Fruit fly (Drosophila melanogaster) whole organism, embryonic: ENCODE data around the gene CG43077.
A peak's percentile ranks its signal among the peaks of the same experiment; 100 is the strongest.

Source experiments
- Ada2b ChIP-seq: fragments of 200-800 bp; sonication (Bioruptor generic); IDR thresholded peaks from 2 replicates; pipeline ENCODE4 v1.3.6; 2022; ENCODE audit warnings: missing biosample characterization, missing genetic modification characterization
- Antp ChIP-seq: fragments of 200-800 bp; sonication (Bioruptor generic); optimal IDR thresholded peaks from 3 replicates; lab custom pipeline; 2016; ENCODE audit warnings: missing biosample characterization, missing genetic modification characterization
- BEAF-32 ChIP-seq: fragments of 200-800 bp; sonication (Bioruptor generic); optimal IDR thresholded peaks from 3 replicates; lab custom pipeline; 2017; ENCODE audit warnings: missing biosample characterization, missing genetic modification characterization, mild to moderate bottlenecking, moderate library complexity, missing genetic modification reagents
- CG10321 ChIP-seq: fragments of 200-800 bp; sonication (Bioruptor generic); IDR thresholded peaks from 2 replicates; pipeline ENCODE4 v1.3.6; 2022; ENCODE audit warnings: missing biosample characterization, missing genetic modification characterization
- CG10431 ChIP-seq: fragments of 200-800 bp; sonication (Bioruptor generic); optimal IDR thresholded peaks from 3 replicates; lab custom pipeline; 2018; ENCODE audit warnings: missing biosample characterization, mild to moderate bottlenecking, missing genetic modification characterization
- CG12104 ChIP-seq: fragments of 200-800 bp; sonication (Bioruptor generic); optimal IDR thresholded peaks from 3 replicates; lab custom pipeline; 2016; ENCODE audit warnings: missing biosample characterization, missing genetic modification characterization
- CG14667 ChIP-seq: fragments of 200-800 bp; sonication (Bioruptor generic); IDR thresholded peaks from 2 replicates; pipeline ENCODE4 v1.3.6; 2022; ENCODE audit warnings: missing biosample characterization, missing genetic modification characterization
- CG1603 ChIP-seq: fragments of 200-800 bp; sonication (Bioruptor generic); optimal IDR thresholded peaks from 2 replicates; lab custom pipeline; 2019; ENCODE audit warnings: missing biosample characterization, mild to moderate bottlenecking, missing genetic modification characterization, moderate library complexity
- CG3847 ChIP-seq: fragments of 200-800 bp; sonication (Bioruptor generic); IDR thresholded peaks from 2 replicates; pipeline ENCODE4 v1.3.6; 2022; ENCODE audit warnings: missing biosample characterization, missing genetic modification characterization
- CG4404 ChIP-seq: fragments of 200-800 bp; sonication (Bioruptor generic); IDR thresholded peaks from 2 replicates; pipeline ENCODE4 v1.3.6; 2022; ENCODE audit warnings: missing biosample characterization, missing genetic modification characterization
- CG6791 ChIP-seq: fragments of 200-800 bp; sonication (Bioruptor generic); IDR thresholded peaks from 3 replicates; pipeline ENCODE4 v1.3.6; 2022; ENCODE audit warnings: missing biosample characterization, missing genetic modification characterization; ENCODE audit not compliant: partially characterized antibody
- CG7357 ChIP-seq: fragments of 200-800 bp; sonication (Bioruptor generic); IDR thresholded peaks from 3 replicates; pipeline ENCODE4 v1.3.6; 2022; ENCODE audit warnings: missing biosample characterization, missing genetic modification characterization
- CG8089 ChIP-seq: fragments of 200-800 bp; sonication (Bioruptor generic); optimal IDR thresholded peaks from 3 replicates; lab custom pipeline; 2016; ENCODE audit warnings: missing biosample characterization, missing genetic modification characterization
- CG8359 ChIP-seq: fragments of 200-800 bp; sonication (Bioruptor generic); optimal IDR thresholded peaks from 2 replicates; lab custom pipeline; 2017; ENCODE audit warnings: missing biosample characterization, mild to moderate bottlenecking, missing genetic modification characterization, borderline replicate concordance
- CG8388 ChIP-seq: fragments of 200-800 bp; sonication (Bioruptor generic); optimal IDR thresholded peaks from 2 replicates; lab custom pipeline; 2019; ENCODE audit warnings: missing biosample characterization, mild to moderate bottlenecking, missing genetic modification characterization, moderate library complexity
- Dbx ChIP-seq: fragments of 200-800 bp; sonication (Bioruptor generic); IDR thresholded peaks from 3 replicates; pipeline ENCODE4 v1.3.6; 2022; ENCODE audit warnings: missing biosample characterization, missing genetic modification characterization
- Dip2 ChIP-seq: fragments of 200-800 bp; sonication (Bioruptor generic); IDR thresholded peaks from 2 replicates; pipeline ENCODE4 v1.3.6; 2022; ENCODE audit warnings: missing biosample characterization, missing genetic modification characterization
- Dp ChIP-seq: fragments of 200-800 bp; sonication (Bioruptor generic); optimal IDR thresholded peaks from 2 replicates; lab custom pipeline; 2018; ENCODE audit warnings: missing biosample characterization, mild to moderate bottlenecking, missing genetic modification characterization, moderate library complexity
- Elba2 ChIP-seq: fragments of 200-800 bp; sonication (Bioruptor generic); optimal IDR thresholded peaks from 3 replicates; lab custom pipeline; 2016; ENCODE audit warnings: missing biosample characterization, missing genetic modification characterization
- Ets65A ChIP-seq: fragments of 200-800 bp; sonication (Bioruptor generic); peaks from one replicate; lab custom pipeline; 2016; ENCODE audit warnings: missing biosample characterization, missing genetic modification characterization
- HLH3B ChIP-seq: fragments of 200-800 bp; sonication (Bioruptor generic); IDR thresholded peaks from 2 replicates; pipeline ENCODE4 v1.3.6; 2022; ENCODE audit warnings: missing biosample characterization, missing genetic modification characterization
- Hey ChIP-seq: fragments of 200-800 bp; sonication (Bioruptor generic); optimal IDR thresholded peaks from 3 replicates; lab custom pipeline; 2018; ENCODE audit warnings: missing biosample characterization, mild to moderate bottlenecking, missing genetic modification characterization
- Mad ChIP-seq: fragments of 200-800 bp; sonication (Bioruptor generic); optimal IDR thresholded peaks from 2 replicates; lab custom pipeline; 2016; ENCODE audit warnings: missing biosample characterization, missing genetic modification characterization
- NC2β ChIP-seq: fragments of 200-800 bp; sonication (Bioruptor generic); optimal IDR thresholded peaks from 2 replicates; lab custom pipeline; 2016; ENCODE audit warnings: missing biosample characterization, missing genetic modification characterization
- Nf-YC ChIP-seq: fragments of 200-800 bp; optimal IDR thresholded peaks from 3 replicates; lab custom pipeline; 2019; ENCODE audit warnings: missing biosample characterization, mild to moderate bottlenecking, missing genetic modification characterization, moderate library complexity
- Ssrp ChIP-seq: fragments of 200-800 bp; sonication (Bioruptor generic); optimal IDR thresholded peaks from 2 replicates; lab custom pipeline; 2018; ENCODE audit warnings: missing biosample characterization, mild to moderate bottlenecking, missing genetic modification characterization, moderate library complexity
- Vsx1 ChIP-seq: fragments of 200-800 bp; sonication (Bioruptor generic); optimal IDR thresholded peaks from 2 replicates; lab custom pipeline; 2017; ENCODE audit warnings: missing biosample characterization, mild to moderate bottlenecking, missing genetic modification characterization, missing genetic modification reagents
- cas ChIP-seq: fragments of 200-800 bp; sonication (Bioruptor generic); IDR thresholded peaks from 2 replicates; pipeline ENCODE4 v1.3.6; 2022; ENCODE audit warnings: missing biosample characterization, missing genetic modification characterization
- caup ChIP-seq: fragments of 200-800 bp; sonication (Bioruptor generic); optimal IDR thresholded peaks from 3 replicates; lab custom pipeline; 2017; ENCODE audit warnings: missing biosample characterization, mild to moderate bottlenecking, missing genetic modification characterization, moderate library complexity; ENCODE audit not compliant: severe bottlenecking
- crc ChIP-seq: fragments of 200-800 bp; sonication (Bioruptor generic); optimal IDR thresholded peaks from 2 replicates; lab custom pipeline; 2016; ENCODE audit warnings: missing biosample characterization, missing genetic modification characterization
- da ChIP-seq: fragments of 200-800 bp; sonication (Bioruptor generic); optimal IDR thresholded peaks from 2 replicates; lab custom pipeline; 2016; ENCODE audit warnings: missing biosample characterization, missing genetic modification characterization
- dan ChIP-seq: fragments of 200-800 bp; sonication (Bioruptor generic); IDR thresholded peaks from 2 replicates; pipeline ENCODE4 v1.3.6; 2022; ENCODE audit warnings: missing biosample characterization, missing genetic modification characterization
- dimm ChIP-seq: fragments of 200-800 bp; sonication (Bioruptor generic); IDR thresholded peaks from 2 replicates; pipeline ENCODE4 v1.3.6; 2022; ENCODE audit warnings: missing biosample characterization, missing genetic modification characterization
- exex ChIP-seq: fragments of 200-800 bp; sonication (Bioruptor generic); optimal IDR thresholded peaks from 4 replicates; lab custom pipeline; 2018; ENCODE audit warnings: missing biosample characterization, mild to moderate bottlenecking, missing genetic modification characterization, moderate library complexity
- kay ChIP-seq: fragments of 200-800 bp; sonication (Bioruptor generic); optimal IDR thresholded peaks from 2 replicates; lab custom pipeline; 2016; ENCODE audit warnings: missing biosample characterization, missing genetic modification characterization
- ken ChIP-seq: fragments of 200-800 bp; sonication (Bioruptor generic); IDR thresholded peaks from 3 replicates; pipeline ENCODE4 v1.3.6; 2022; ENCODE audit warnings: missing biosample characterization, missing genetic modification characterization
- lbe ChIP-seq: fragments of 200-800 bp; sonication (Bioruptor generic); optimal IDR thresholded peaks from 2 replicates; lab custom pipeline; 2016; ENCODE audit warnings: missing biosample characterization, mild to moderate bottlenecking, missing genetic modification characterization
- lilli ChIP-seq: fragments of 200-800 bp; sonication (Bioruptor generic); optimal IDR thresholded peaks from 3 replicates; lab custom pipeline; 2016; ENCODE audit warnings: missing biosample characterization, missing genetic modification characterization
- luna ChIP-seq: fragments of 200-800 bp; sonication (Bioruptor generic); optimal IDR thresholded peaks from 2 replicates; lab custom pipeline; 2016; ENCODE audit warnings: missing biosample characterization, missing genetic modification characterization
- mam ChIP-seq: fragments of 200-800 bp; sonication (Bioruptor generic); optimal IDR thresholded peaks from 3 replicates; lab custom pipeline; 2016; ENCODE audit warnings: missing biosample characterization, missing genetic modification characterization
- mirr ChIP-seq: fragments of 200-800 bp; sonication (Bioruptor generic); optimal IDR thresholded peaks from 3 replicates; lab custom pipeline; 2018; ENCODE audit warnings: missing biosample characterization, mild to moderate bottlenecking, missing genetic modification characterization
- org-1 ChIP-seq: fragments of 200-800 bp; sonication (Bioruptor generic); optimal IDR thresholded peaks from 2 replicates; lab custom pipeline; 2017; ENCODE audit warnings: missing biosample characterization, missing genetic modification characterization
- pho ChIP-seq: fragments of 200-800 bp; sonication (Bioruptor generic); optimal IDR thresholded peaks from 2 replicates; lab custom pipeline; 2016; ENCODE audit warnings: missing biosample characterization, missing genetic modification characterization
- psq ChIP-seq: fragments of 200-800 bp; sonication (Bioruptor generic); optimal IDR thresholded peaks from 2 replicates; lab custom pipeline; 2017; ENCODE audit warnings: missing biosample characterization, missing genetic modification characterization
- sens-2 ChIP-seq: fragments of 200-800 bp; sonication (Bioruptor generic); IDR thresholded peaks from 2 replicates; pipeline ENCODE4 v1.3.6; 2022; ENCODE audit warnings: missing biosample characterization, missing genetic modification characterization
- sna ChIP-seq: fragments of 200-800 bp; sonication (Bioruptor generic); IDR thresholded peaks from 2 replicates; pipeline ENCODE4 v1.3.6; 2022; ENCODE audit warnings: missing biosample characterization, missing genetic modification characterization; ENCODE audit not compliant: partially characterized antibody
- sob ChIP-seq: fragments of 200-800 bp; sonication (Bioruptor generic); IDR thresholded peaks from 2 replicates; pipeline ENCODE4 v1.3.6; 2022; ENCODE audit warnings: missing biosample characterization, missing genetic modification characterization
- tgo ChIP-seq: fragments of 200-800 bp; sonication (Bioruptor generic); IDR thresholded peaks from 3 replicates; pipeline ENCODE4 v1.3.6; 2022; ENCODE audit warnings: missing biosample characterization, missing genetic modification characterization
- usp ChIP-seq: fragments of >200 bp; optimal IDR thresholded peaks from 2 replicates; lab custom pipeline; 2017; ENCODE audit warnings: missing biosample characterization, missing genetic modification characterization
- zen ChIP-seq: fragments of 200-800 bp; sonication (Bioruptor generic); optimal IDR thresholded peaks from 3 replicates; lab custom pipeline; 2018; ENCODE audit warnings: missing biosample characterization, mild to moderate bottlenecking, missing genetic modification characterization, moderate library complexity

The CG43077 gene

DNA sequence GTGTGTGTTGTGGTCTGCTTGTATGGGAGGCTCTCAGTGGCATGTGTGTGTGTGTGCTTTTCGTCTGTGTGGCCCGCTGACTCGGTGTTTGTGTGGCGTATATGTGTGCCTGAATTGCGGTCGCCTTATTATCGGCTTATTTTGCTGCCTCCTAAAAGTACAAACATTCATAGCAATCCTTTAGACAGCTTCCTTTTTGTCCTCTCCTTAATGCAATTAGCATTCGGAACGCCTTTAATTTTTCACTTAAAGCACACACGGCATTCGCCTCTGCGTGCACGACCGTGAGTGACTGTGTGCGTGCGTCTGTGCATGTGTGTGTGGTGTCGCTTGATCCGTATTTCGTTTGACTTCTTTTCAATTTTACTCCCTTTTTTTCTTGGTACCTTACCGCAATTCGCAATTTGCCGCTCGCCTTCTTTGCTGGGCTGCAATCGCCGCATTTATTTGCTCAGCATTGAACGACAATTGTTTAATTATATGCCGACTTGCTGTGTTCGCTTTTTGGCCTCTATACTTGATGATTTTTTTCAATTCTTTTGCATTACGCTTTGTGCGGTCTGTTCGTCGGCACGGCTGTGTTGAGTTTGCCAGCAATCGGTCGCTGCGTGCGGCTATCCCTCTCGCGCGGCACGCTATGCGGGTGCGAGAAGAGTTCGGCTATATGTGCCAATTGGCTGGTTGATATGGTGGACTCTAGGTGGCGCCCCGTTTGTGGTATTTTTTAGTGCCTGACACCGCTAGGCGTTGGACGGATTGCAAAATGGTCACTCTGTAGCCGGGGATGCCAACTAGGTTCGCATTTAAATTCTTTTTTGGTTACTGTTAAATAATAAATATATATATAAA is 9.2 kb upstream of the CG43077 start, which contains the start of gene wcy (continued):
- TF ChIP-seq CG8089 (no peak), Hey (tag; lab: Kevin White, UChicago) (no peak), CG6791 (GFP tag; lab: Robert Waterston, UW) (0 out of 3 replicates have a peak, but pooled peaks have one; percentile 47), CG8359 (GFP tag; lab: Kevin White, UChicago) (peak; percentile 3), CG14667 (GFP tag; lab: Robert Waterston, UW) (no peak), Ada2b (GFP tag; lab: Robert Waterston, UW) (0 out of 2 replicates have a peak, but pooled peaks have one; percentile 15), lilli (peak; percentile 32), Ets65A (GFP tag; lab: Kevin White, UChicago) (peak; percentile 92), sob (GFP tag; lab: Robert Waterston, UW) (no peak), Dbx (0 out of 3 replicates have a peak, but pooled peaks have one; percentile 50), Ssrp (no peak), kay (GFP tag; lab: Kevin White, UChicago) (no peak), Dip2 (no peak), CG10431 (GFP tag; lab: Kevin White, UChicago) (peak; percentile 7), crc (GFP tag; lab: Kevin White, UChicago) (no peak), ken (GFP tag; lab: Robert Waterston, UW) (no peak), dimm (no peak), NC2β (GFP tag; lab: Kevin White, UChicago) (peak; percentile 44), CG1603 (tag; lab: Kevin White, UChicago) (no peak), BEAF-32 (GFP tag; lab: Kevin White, UChicago) (peak; percentile 68), dan (GFP tag; lab: Robert Waterston, UW) (no peak), Elba2 (GFP tag; lab: Kevin White, UChicago) (peak; percentile 73), tgo (no peak), cas (no peak), Dp (GFP tag; lab: Kevin White, UChicago) (peak; percentile 51), sna (GFP tag; lab: Robert Waterston, UW) (peak; percentile 19; the same call in 1 of the 2 replicates), CG10321 (peak; percentile 97), CG4404 (GFP tag; lab: Robert Waterston, UW) (no peak), luna (GFP tag; lab: Kevin White, UChicago) (no peak), Nf-YC (tag; lab: Kevin White, UChicago) (peak; percentile 0), exex (tag; lab: Kevin White, UChicago) (no peak), sens-2 (no peak), Vsx1 (GFP tag; lab: Kevin White, UChicago) (no peak), lbe (GFP tag; lab: Kevin White, UChicago) (no peak), Antp (GFP tag; lab: Kevin White, UChicago) (peak; percentile 21), org-1 (GFP tag; lab: Kevin White, UChicago) (no peak), da (no peak), HLH3B (GFP tag; lab: Robert Waterston, UW) (0 out of 2 replicates have a peak, but pooled peaks have one; percentile 18), zen (tag; lab: Kevin White, UChicago) (peak; percentile 7), usp (GFP tag; lab: Kevin White, UChicago) (no peak), pho (GFP tag; lab: Kevin White, UChicago) (no peak), psq (GFP tag; lab: Kevin White, UChicago) (peak; percentile 98), CG8388 (GFP tag; lab: Kevin White, UChicago) (no peak), mam (GFP tag; lab: Kevin White, UChicago) (peak; percentile 26), CG7357 (no peak), caup (GFP tag; lab: Kevin White, UChicago) (peak; percentile 53), CG12104 (no peak), CG3847 (peak; percentile 49; the same call in 1 of the 2 replicates), mirr (GFP tag; lab: Kevin White, UChicago) (peak; percentile 23), Mad (GFP tag; lab: Kevin White, UChicago) (peak; percentile 6)
